Fruit fly (Drosophila melanogaster) S2 (cell line): ENCODE results near the gene SmD1.

Experiments used
- CG8478 ChIP-seq: fragments of >200 bp; optimal IDR thresholded peaks from 2 replicates; lab custom pipeline; 2018
- CTCF ChIP-seq, 2 experiments: fragments of >200 bp; optimal IDR thresholded peaks; 2 replicates each; lab custom pipeline; 2018

- TF ChIP-seq CTCF (optimal IDR thresholded peaks at IDR 0.05; lab: Kevin White, UChicago) (no peak), CG8478 (no peak)
Measured at dm6 chr3L:12741608-12742007, 7.2 kb upstream of the SmD1 start, which contains the start of gene CG32112.
